Fruit fly (Drosophila melanogaster): Measurements from ENCODE around the gene pum.
A peak's percentile ranks its signal among the peaks of the same experiment; 100 is the strongest.

pum gene

dm6 chr3R:9126902-9127625 lies 110.4 kb downstream of the pum start (continued):
- TF ChIP-seq CG10462 (GFP tag; optimal IDR thresholded peaks at IDR 0.05) (no peak), jing (GFP tag; optimal IDR thresholded peaks at IDR 0.05) (no peak), CG13296 (GFP tag; optimal IDR thresholded peaks at IDR 0.05) (peak; percentile 83), amos (GFP tag; IDR thresholded peaks at IDR 0.05; ENCODE audit: partially characterized antibody) (no peak), CG10209 (GFP tag; optimal IDR thresholded peaks at IDR 0.05) (peak; percentile 57), Six4 (GFP tag; optimal IDR thresholded peaks at IDR 0.05) (no peak), dan (GFP tag; IDR thresholded peaks at IDR 0.05) (no peak), CG2678 (tag; optimal IDR thresholded peaks at IDR 0.05) (peak; percentile 83), sd (tag; optimal IDR thresholded peaks at IDR 0.05) (peak; percentile 25), CG11456 (GFP tag; IDR thresholded peaks at IDR 0.05) (no peak), tna (GFP tag; IDR thresholded peaks at IDR 0.05; ENCODE audit: partially characterized antibody) (no peak), Kr (GFP tag; optimal IDR thresholded peaks at IDR 0.05) (peak; percentile 78), oc (tag; optimal IDR thresholded peaks at IDR 0.05) (no peak), B-H2 (GFP tag; optimal IDR thresholded peaks at IDR 0.05) (peak; percentile 8), CG17359 (tag; optimal IDR thresholded peaks at IDR 0.05) (peak; percentile 79), Nf-YA (GFP tag; IDR thresholded peaks at IDR 0.05) (peak; percentile 67), zen (tag; optimal IDR thresholded peaks at IDR 0.05) (no peak), crp (GFP tag; optimal IDR thresholded peaks at IDR 0.05) (no peak), Spps (tag; optimal IDR thresholded peaks at IDR 0.05) (peak; percentile 47), CG11504 (tag; optimal IDR thresholded peaks at IDR 0.05) (peak; percentile 66), tll (GFP tag; optimal IDR thresholded peaks at IDR 0.05) (peak in 1 of 2 experiments; percentile 80), NC2α (GFP tag; optimal IDR thresholded peaks at IDR 0.05) (no peak), ac (GFP tag; optimal IDR thresholded peaks at IDR 0.05) (peak; percentile 31), gro (GFP tag; optimal IDR thresholded peaks at IDR 0.05) (no peak), tup (GFP tag; optimal IDR thresholded peaks at IDR 0.05) (no peak), otp (GFP tag; IDR thresholded peaks at IDR 0.05) (no peak; the same call in 2 of the 3 replicates), Side (GFP tag; optimal IDR thresholded peaks at IDR 0.05) (peak; percentile 59), CG7963 (GFP tag; IDR thresholded peaks at IDR 0.05; ENCODE audit: partially characterized antibody) (no peak), bbx (GFP tag; IDR thresholded peaks at IDR 0.05; ENCODE audit: partially characterized antibody) (no peak), aop (GFP tag; IDR thresholded peaks at IDR 0.05) (no peak), dm (GFP tag; optimal IDR thresholded peaks at IDR 0.05) (no peak), fd3F (GFP tag; optimal IDR thresholded peaks at IDR 0.05) (peak; percentile 28), CG10274 (GFP tag; optimal IDR thresholded peaks at IDR 0.05) (peak; percentile 38), dysf (GFP tag; IDR thresholded peaks at IDR 0.05) (0 out of 3 replicates have a peak, but pooled peaks have one; percentile 32), Opbp (GFP tag; IDR thresholded peaks at IDR 0.05; ENCODE audit: partially characterized antibody) (no peak), CG17612 (GFP tag; IDR thresholded peaks at IDR 0.05) (no peak), gce (GFP tag; IDR thresholded peaks at IDR 0.05) (peak; percentile 71; the same call in 2 of the 3 replicates), mam (GFP tag; optimal IDR thresholded peaks at IDR 0.05) (no peak), sisA (GFP tag; IDR thresholded peaks at IDR 0.05) (no peak), CG4730 (GFP tag; IDR thresholded peaks at IDR 0.05) (0 out of 2 replicates have a peak, but pooled peaks have one; percentile 6), CG11560 (tag; IDR thresholded peaks at IDR 0.05) (no peak), CG2129 (GFP tag; IDR thresholded peaks at IDR 0.05; ENCODE audit: partially characterized antibody) (no peak), dmrt99B (tag; optimal IDR thresholded peaks at IDR 0.05) (peak; percentile 67), CG2875 (GFP tag; optimal IDR thresholded peaks at IDR 0.05) (peak; percentile 69), mirr (GFP tag; optimal IDR thresholded peaks at IDR 0.05) (peak; percentile 57), Nf-YC (tag; optimal IDR thresholded peaks at IDR 0.05) (peak; percentile 38), pita (GFP tag; optimal IDR thresholded peaks at IDR 0.05) (no peak), CG11085 (GFP tag; IDR thresholded peaks at IDR 0.05) (no peak)
